Worm (Caenorhabditis elegans) whole organism, early embryonic: ENCODE results near the gene htp-1.

Experiments used
- aly-1 ChIP-seq: sonication (generic microtip); optimal IDR thresholded peaks from 2 replicates; lab custom pipeline; 2016; ENCODE audit warnings: missing genetic modification characterization, missing compliant biosample characterization
- ama-1 ChIP-seq: fragments of 150-350 bp; optimal IDR thresholded peaks from 2 replicates; lab custom pipeline; 2014
- ceh-13 ChIP-seq: fragments of 200-800 bp; sonication (Bioruptor generic); optimal IDR thresholded peaks from 2 replicates; lab custom pipeline; 2018; ENCODE audit warnings: mild to moderate bottlenecking, missing genetic modification characterization, missing compliant biosample characterization
- ceh-36 ChIP-seq: sonication (generic microtip); optimal IDR thresholded peaks from 2 replicates; lab custom pipeline; 2016; ENCODE audit warnings: missing genetic modification characterization, inconsistent platforms, missing compliant biosample characterization
- ets-7 ChIP-seq: sonication (generic microtip); optimal IDR thresholded peaks from 2 replicates; lab custom pipeline; 2016; ENCODE audit warnings: missing genotype, missing genetic modification characterization, missing compliant biosample characterization
- flt-1 ChIP-seq: fragments of 200-800 bp; sonication (Bioruptor generic); IDR thresholded peaks from 2 replicates; pipeline ENCODE4 v1.3.6; 2022; ENCODE audit warnings: missing genetic modification characterization, missing compliant biosample characterization
- hmbx-1 ChIP-seq: sonication (generic microtip); optimal IDR thresholded peaks from 2 replicates; lab custom pipeline; 2016; ENCODE audit warnings: mild to moderate bottlenecking, missing genetic modification characterization, missing compliant biosample characterization
- scrt-1 ChIP-seq: fragments of 200-800 bp; sonication (Bioruptor generic); IDR thresholded peaks from 2 replicates; pipeline ENCODE4 v1.3.6; 2022; ENCODE audit warnings: missing genetic modification characterization, missing compliant biosample characterization
- tbx-37 ChIP-seq: fragments of 200-800 bp; sonication (Bioruptor generic); conservative IDR thresholded peaks from 2 replicates; pipeline ENCODE4 v1.3.6; 2022; ENCODE audit warnings: missing genetic modification reagents, missing genetic modification characterization, missing compliant biosample characterization
- tra-4 ChIP-seq: sonication (generic microtip); optimal IDR thresholded peaks from 2 replicates; lab custom pipeline; 2017; ENCODE audit warnings: missing genetic modification characterization, missing compliant biosample characterization

DNA sequence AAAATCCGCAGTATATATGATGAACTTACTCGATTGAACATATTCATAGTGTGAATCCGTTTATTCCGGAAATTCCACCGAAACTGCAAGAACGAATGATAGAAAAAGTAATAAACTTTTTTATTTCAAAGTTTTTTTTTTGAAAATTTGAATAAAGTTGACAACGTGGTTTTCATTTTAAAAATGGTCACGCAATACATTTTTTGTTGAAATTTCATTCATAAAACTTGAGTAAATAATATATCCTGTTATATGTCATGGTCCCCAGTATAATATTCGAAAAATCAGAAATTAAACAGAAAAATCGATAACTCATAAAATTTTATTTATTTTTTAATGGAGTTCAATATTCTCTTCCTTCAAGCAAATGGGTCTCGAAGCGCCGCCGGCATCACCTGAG, 19.8 kb upstream of the htp-1 start, which contains the start of gene ZK616.65:
- no peak for TF ChIP-seq tra-4 (tag; lab: Kevin White, UChicago)
- no peak for TF ChIP-seq tbx-37 (GFP tag; lab: Robert Waterston, UW)
- TF ChIP-seq flt-1 (GFP tag; lab: Robert Waterston, UW), result no peak
- no peak for TF ChIP-seq ama-1 (lab: Kevin White, UChicago)
- no peak for TF ChIP-seq ets-7 (tag; lab: Kevin White, UChicago)
- TF ChIP-seq aly-1 (tag; lab: Kevin White, UChicago), result no peak
- no peak for TF ChIP-seq hmbx-1
- TF ChIP-seq scrt-1 (GFP tag; lab: Robert Waterston, UW), result no peak
- no peak for TF ChIP-seq ceh-13 (GFP tag; lab: Kevin White, UChicago)
- no peak for TF ChIP-seq ceh-36 (tag; lab: Kevin White, UChicago)
